Worm (Caenorhabditis elegans): ENCODE results near the gene pll-1.
A peak's percentile ranks its signal among the peaks of the same experiment; 100 is the strongest.

Gene pll-1

DNA sequence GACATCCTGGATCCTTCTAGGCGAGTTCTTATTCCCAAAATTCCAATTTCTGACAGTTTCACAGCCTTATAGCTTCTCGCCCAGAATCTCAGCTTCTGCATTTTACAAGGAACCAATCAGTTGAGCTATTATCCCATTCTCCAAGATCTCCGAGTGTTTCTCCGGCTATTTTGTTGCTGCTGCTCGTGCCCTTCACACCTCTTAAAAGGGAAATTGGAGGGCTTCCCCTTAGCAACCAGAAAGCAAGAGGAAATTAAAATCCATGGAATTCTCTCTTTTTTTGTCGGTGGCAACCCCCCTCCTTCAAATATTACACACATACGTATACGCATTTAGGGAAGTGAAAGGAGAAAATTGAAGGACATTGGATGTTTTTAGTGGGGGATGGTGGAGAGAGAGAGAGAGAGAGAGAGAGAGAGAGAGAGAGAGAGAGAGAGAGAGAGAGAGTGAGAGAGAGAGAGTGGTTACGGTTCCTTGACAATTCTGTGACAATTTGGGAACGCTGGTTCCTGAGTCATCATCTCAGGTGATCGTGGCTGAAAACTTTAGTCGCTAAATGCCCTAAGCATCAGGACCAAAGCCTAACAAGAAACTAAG, 13.8 kb upstream of the pll-1 start (continued):
- TF ChIP-seq C16A3.4 (tag; optimal IDR thresholded peaks at IDR 0.05) = no peak
- TF ChIP-seq unc-98 (GFP tag; IDR thresholded peaks at IDR 0.05) = no peak
- peak; percentile 31 to 37 for TF ChIP-seq efl-1 (optimal IDR thresholded peaks at IDR 0.05)
- peak in 1 of 2 experiments; percentile 94 for TF ChIP-seq efl-1 (GFP tag; optimal IDR thresholded peaks at IDR 0.05 in 1 of 2)
- peak; percentile 72 for TF ChIP-seq lin-14 (GFP tag; optimal IDR thresholded peaks at IDR 0.05)
- peak; percentile 4 for TF ChIP-seq nhr-90 (tag; optimal IDR thresholded peaks at IDR 0.05; ENCODE audit: poor library complexity)
- TF ChIP-seq elt-2 (tag; optimal IDR thresholded peaks at IDR 0.05) = no peak
- TF ChIP-seq C34B4.2 (tag; optimal IDR thresholded peaks at IDR 0.05) = no peak
- no peak for TF ChIP-seq ceh-90 (tag; optimal IDR thresholded peaks at IDR 0.05)
- no peak for TF ChIP-seq fkh-10 (GFP tag; optimal IDR thresholded peaks at IDR 0.05)
- peak; percentile 21 for TF ChIP-seq ztf-4 (tag; optimal IDR thresholded peaks at IDR 0.05)
- no peak for TF ChIP-seq nhr-47 (tag; optimal IDR thresholded peaks at IDR 0.05)
- no peak for TF ChIP-seq rnt-1 (tag; optimal IDR thresholded peaks at IDR 0.05)
- no peak for TF ChIP-seq aly-2 (tag; optimal IDR thresholded peaks at IDR 0.05)
- TF ChIP-seq snu-23 (GFP tag; optimal IDR thresholded peaks at IDR 0.05) = peak; percentile 8
- peak; percentile 91 for TF ChIP-seq blmp-1 (tag; optimal IDR thresholded peaks at IDR 0.05)
- TF ChIP-seq mep-1 (tag; optimal IDR thresholded peaks at IDR 0.05) = peak; percentile 35
- peak in 1 of 2 experiments; percentile 14 for TF ChIP-seq lsy-2 (tag; optimal IDR thresholded peaks at IDR 0.05)
- peak; percentile 93 for TF ChIP-seq nhr-85 (tag)
- TF ChIP-seq sox-4 (tag; optimal IDR thresholded peaks at IDR 0.05) = no peak
- no peak for TF ChIP-seq nhr-84 (tag; optimal IDR thresholded peaks at IDR 0.05)

DNA sequence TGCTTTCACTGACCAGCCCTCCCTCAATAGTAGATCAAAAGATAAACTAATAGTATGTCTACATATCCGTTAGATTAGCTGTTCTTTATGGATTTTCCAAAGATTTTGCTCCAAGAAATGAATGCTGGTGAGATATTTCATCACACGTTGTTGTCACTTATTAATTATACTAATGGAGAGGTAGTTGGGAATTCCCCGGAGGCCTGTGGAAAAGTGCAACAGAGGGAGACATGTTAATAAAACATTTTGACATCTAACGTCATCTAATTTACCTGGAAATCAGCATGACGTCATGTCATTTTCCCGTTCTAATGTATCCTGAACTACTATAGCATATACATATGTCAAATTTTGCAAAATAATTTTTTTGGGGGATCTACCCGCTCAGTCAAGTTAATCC, 12.8 kb upstream of the pll-1 start:
- TF ChIP-seq pag-3 (tag; optimal IDR thresholded peaks at IDR 0.05; ENCODE audit: borderline replicate concordance, insufficient read depth) (no peak), unc-86 (tag; optimal IDR thresholded peaks at IDR 0.05) (peak; percentile 22), jun-1 (tag; optimal IDR thresholded peaks at IDR 0.05) (no peak), ces-1 (GFP tag; optimal IDR thresholded peaks at IDR 0.05) (no peak), rnt-1 (tag; optimal IDR thresholded peaks at IDR 0.05) (no peak), fkh-8 (tag; optimal IDR thresholded peaks at IDR 0.05) (peak; percentile 29), lsy-2 (tag; optimal IDR thresholded peaks at IDR 0.05) (no peak), tlp-1 (tag; optimal IDR thresholded peaks at IDR 0.05) (no peak), ceh-63 (GFP tag; optimal IDR thresholded peaks at IDR 0.05) (no peak), zag-1 (tag; optimal IDR thresholded peaks at IDR 0.05) (no peak), efl-3 (GFP tag; optimal IDR thresholded peaks at IDR 0.05) (no peak), fos-1 (tag; optimal IDR thresholded peaks at IDR 0.05) (no peak), unc-130 (tag; optimal IDR thresholded peaks at IDR 0.05) (no peak), unc-62 (GFP tag; optimal IDR thresholded peaks at IDR 0.05) (no peak), nhr-77 (tag; optimal IDR thresholded peaks at IDR 0.05) (no peak), sptf-1 (tag; optimal IDR thresholded peaks at IDR 0.05) (no peak), nhr-71 (tag; optimal IDR thresholded peaks at IDR 0.05) (peak; percentile 37), dpl-1 (GFP tag; optimal IDR thresholded peaks at IDR 0.05) (no peak), nhr-47 (tag; optimal IDR thresholded peaks at IDR 0.05) (peak; percentile 15), blmp-1 (tag; optimal IDR thresholded peaks at IDR 0.05) (no peak), nhr-90 (tag; optimal IDR thresholded peaks at IDR 0.05; ENCODE audit: poor library complexity) (no peak), egl-13 (tag; optimal IDR thresholded peaks at IDR 0.05) (no peak), pqm-1 (tag; optimal IDR thresholded peaks at IDR 0.05) (no peak), skn-1 (tag; optimal IDR thresholded peaks at IDR 0.05) (no peak), unc-98 (GFP tag; IDR thresholded peaks at IDR 0.05) (no peak), lin-13 (GFP tag; optimal IDR thresholded peaks at IDR 0.05) (no peak), ceh-8 (GFP tag; optimal IDR thresholded peaks at IDR 0.05) (peak; percentile 82), sox-4 (tag; optimal IDR thresholded peaks at IDR 0.05) (no peak), tbx-2 (tag; optimal IDR thresholded peaks at IDR 0.05) (no peak), nhr-237 (tag; optimal IDR thresholded peaks at IDR 0.05) (no peak), ets-5 (GFP tag; IDR thresholded peaks at IDR 0.05) (no peak), efl-1 (optimal IDR thresholded peaks at IDR 0.05) (no peak), efl-1 (GFP tag; optimal IDR thresholded peaks at IDR 0.05 in 1 of 2) (no peak), alr-1 (tag; optimal IDR thresholded peaks at IDR 0.05; ENCODE audit: borderline replicate concordance) (no peak), nhr-85 (tag) (peak; percentile 55), mef-2 (tag; optimal IDR thresholded peaks at IDR 0.05) (no peak), nhr-19 (GFP tag; conservative IDR thresholded peaks at IDR 0.05) (no peak), sup-37 (GFP tag; optimal IDR thresholded peaks at IDR 0.05) (no peak), mab-9 (GFP tag; IDR thresholded peaks at IDR 0.05) (no peak), nhr-20 (tag; optimal IDR thresholded peaks at IDR 0.05) (no peak), C34B4.2 (tag; optimal IDR thresholded peaks at IDR 0.05) (no peak)

Data from whole organism, L1 larva.